Fruit fly (Drosophila melanogaster): ENCODE measurements around the gene swa.
A peak's percentile ranks its signal among the peaks of the same experiment; 100 is the strongest.

Gene swa

DNA sequence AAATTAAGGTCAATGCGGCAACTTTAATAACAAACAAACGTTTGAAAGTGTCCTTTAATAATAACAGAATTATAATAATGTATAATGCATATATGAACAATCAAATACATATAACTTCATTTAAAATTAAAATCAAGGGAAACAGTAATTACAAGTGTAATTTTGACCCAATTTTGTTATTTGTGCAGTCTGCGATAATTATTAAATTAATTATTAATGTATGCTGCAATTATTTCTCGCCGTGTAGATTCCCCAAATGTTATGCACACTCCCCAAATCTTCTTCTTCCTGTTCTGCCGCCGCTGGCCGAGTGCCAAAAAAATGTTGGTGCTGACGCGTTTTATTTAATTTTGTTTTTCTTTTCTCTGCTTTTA is 11.9 kb downstream of the swa start (continued):
- TF ChIP-seq Ets96B (tag; optimal IDR thresholded peaks at IDR 0.05) (peak; percentile 54), esn (GFP tag; optimal IDR thresholded peaks at IDR 0.05) (peak; percentile 83), eg (GFP tag; IDR thresholded peaks at IDR 0.05) (peak; percentile 53; the same call in 2 of the 3 replicates), Met (GFP tag; optimal IDR thresholded peaks at IDR 0.05) (peak; percentile 72), svp (GFP tag) (peak; percentile 86), Eip93F (GFP tag; optimal IDR thresholded peaks at IDR 0.05) (peak; percentile 15), fd85E (GFP tag; optimal IDR thresholded peaks at IDR 0.05) (no peak), spab (GFP tag; optimal IDR thresholded peaks at IDR 0.05) (peak; percentile 14), CG15336 (GFP tag; IDR thresholded peaks at IDR 0.05) (peak; percentile 68), Eip78C (GFP tag) (peak; percentile 86), CG8319 (GFP tag; optimal IDR thresholded peaks at IDR 0.05) (peak; percentile 27), CG1621 (tag; optimal IDR thresholded peaks at IDR 0.05) (no peak), CG11294 (GFP tag; IDR thresholded peaks at IDR 0.05) (peak; percentile 52; the same call in 1 of the 2 replicates), Lpt (GFP tag; optimal IDR thresholded peaks at IDR 0.05) (peak; percentile 39), CG9139 (GFP tag; optimal IDR thresholded peaks at IDR 0.05) (peak; percentile 4), CG32006 (GFP tag; optimal IDR thresholded peaks at IDR 0.05) (peak; percentile 72), achi (GFP tag; optimal IDR thresholded peaks at IDR 0.05) (peak; percentile 71), Hr4 (GFP tag; optimal IDR thresholded peaks at IDR 0.05) (peak; percentile 54), fkh (GFP tag; optimal IDR thresholded peaks at IDR 0.05) (peak; percentile 36), OdsH (GFP tag; optimal IDR thresholded peaks at IDR 0.05) (peak; percentile 73), acj6 (GFP tag; optimal IDR thresholded peaks at IDR 0.05) (peak; percentile 63), fd59A (GFP tag; optimal IDR thresholded peaks at IDR 0.05) (peak; percentile 24), Smox (GFP tag; optimal IDR thresholded peaks at IDR 0.05) (peak; percentile 79), CG6276 (GFP tag; optimal IDR thresholded peaks at IDR 0.05) (no peak), CG6854 (GFP tag; optimal IDR thresholded peaks at IDR 0.05) (no peak), CG3919 (GFP tag; optimal IDR thresholded peaks at IDR 0.05) (peak; percentile 71), CG7368 (GFP tag; optimal IDR thresholded peaks at IDR 0.05) (peak; percentile 54), CG6163 (GFP tag; IDR thresholded peaks at IDR 0.05) (peak; percentile 71), CG11762 (GFP tag; optimal IDR thresholded peaks at IDR 0.05; ENCODE audit: insufficient read depth) (peak; percentile 66), Sox14 (GFP tag; optimal IDR thresholded peaks at IDR 0.05) (peak; percentile 26)

- TF ChIP-seq CG3032 (tag; optimal IDR thresholded peaks at IDR 0.05) (no peak), Eip93F (GFP tag; optimal IDR thresholded peaks at IDR 0.05) (no peak), net (GFP tag; optimal IDR thresholded peaks at IDR 0.05) (no peak), OdsH (GFP tag; optimal IDR thresholded peaks at IDR 0.05) (no peak), ss (GFP tag; optimal IDR thresholded peaks at IDR 0.05) (no peak), Lpt (GFP tag; optimal IDR thresholded peaks at IDR 0.05) (no peak), acj6 (GFP tag; optimal IDR thresholded peaks at IDR 0.05) (no peak), topi (GFP tag; optimal IDR thresholded peaks at IDR 0.05) (no peak), dac (GFP tag; optimal IDR thresholded peaks at IDR 0.05) (no peak)
Measured at dm6 chrX:6352769-6353612, 12.5 kb downstream of the swa start.

- TF ChIP-seq CG4318 (GFP tag; optimal IDR thresholded peaks at IDR 0.05) (no peak), CG6276 (GFP tag; optimal IDR thresholded peaks at IDR 0.05) (peak; percentile 13), Gug (GFP tag; IDR thresholded peaks at IDR 0.05) (no peak), Eip75B (GFP tag; optimal IDR thresholded peaks at IDR 0.05) (peak; percentile 21), salr (GFP tag; optimal IDR thresholded peaks at IDR 0.05) (no peak), CG6163 (GFP tag; IDR thresholded peaks at IDR 0.05) (peak; percentile 57; the same call in 1 of the 3 replicates), Lpt (GFP tag; optimal IDR thresholded peaks at IDR 0.05) (peak; percentile 12), lz (GFP tag; optimal IDR thresholded peaks at IDR 0.05) (no peak), OdsH (GFP tag; optimal IDR thresholded peaks at IDR 0.05) (no peak), ss (GFP tag; optimal IDR thresholded peaks at IDR 0.05) (no peak), dac (GFP tag; optimal IDR thresholded peaks at IDR 0.05) (no peak), CG3919 (GFP tag; optimal IDR thresholded peaks at IDR 0.05) (peak; percentile 35), CG15336 (GFP tag; IDR thresholded peaks at IDR 0.05) (0 out of 2 replicates have a peak, but pooled peaks have one; percentile 20), CG16779 (tag; optimal IDR thresholded peaks at IDR 0.05) (no peak), achi (GFP tag; optimal IDR thresholded peaks at IDR 0.05) (peak; percentile 6), Blimp-1 (GFP tag; optimal IDR thresholded peaks at IDR 0.05) (no peak), esn (GFP tag; optimal IDR thresholded peaks at IDR 0.05) (peak; percentile 12), Eip78C (GFP tag) (peak; percentile 81), Ets96B (tag; optimal IDR thresholded peaks at IDR 0.05) (no peak), Smox (GFP tag; optimal IDR thresholded peaks at IDR 0.05) (peak; percentile 32), svp (GFP tag) (peak; percentile 60), CG32006 (GFP tag; optimal IDR thresholded peaks at IDR 0.05) (peak; percentile 33), Eip93F (GFP tag; optimal IDR thresholded peaks at IDR 0.05) (no peak)
Measured at dm6 chrX:6351917-6352768, 13.4 kb downstream of the swa start.

All from whole organism, prepupa.